Worm (Caenorhabditis elegans) whole organism, L4/young adult: ENCODE data around the gene dhs-7.

Experiments used
- W03F9.2 ChIP-seq: fragments of 150-350 bp; optimal IDR thresholded peaks from 2 replicates; lab custom pipeline; 2014; ENCODE audit warnings: missing biosample characterization, missing genetic modification characterization
- dao-5 ChIP-seq: sonication (generic microtip); optimal IDR thresholded peaks from 2 replicates; lab custom pipeline; 2016; ENCODE audit warnings: missing genotype, missing genetic modification characterization, moderate library complexity, missing compliant biosample characterization
- him-1 ChIP-seq: sonication (generic microtip); optimal IDR thresholded peaks from 2 replicates; lab custom pipeline; 2016; ENCODE audit warnings: missing genotype, missing genetic modification reagents, missing genetic modification characterization, missing compliant biosample characterization

Gene dhs-7

ce11 chrII:7208184-7208583 lies at the start of gene dhs-7:
dhs-7 (minus strand) TSS chrII:7208460.
- TF ChIP-seq dao-5 (tag; lab: Kevin White, UChicago): no peak
- TF ChIP-seq him-1 (tag; lab: Kevin White, UChicago): no peak
- TF ChIP-seq W03F9.2 (tag; lab: Kevin White, UChicago): no peak

ce11 chrII:7255614-7256162 lies 47.4 kb upstream of the dhs-7 start, which contains the start of gene F32A5.8:
F32A5.8 (plus strand) TSS chrII:7256112.
- TF ChIP-seq him-1 (tag; lab: Kevin White, UChicago) (no peak), W03F9.2 (tag; lab: Kevin White, UChicago) (no peak), dao-5 (tag; lab: Kevin White, UChicago) (no peak)

- TF ChIP-seq him-1 (tag; lab: Kevin White, UChicago): no peak
Observed at ce11 chrII:7253073-7253472, 44.8 kb upstream of the dhs-7 start, which contains the start of gene lsm-4. lsm-4 (minus strand) TSS chrII:7253163.

ce11 chrII:7251978-7252377 lies 43.7 kb upstream of the dhs-7 start, which contains the start of the genes prx-13 and ada-2:
prx-13 (minus strand) TSS chrII:7252015.
ada-2 (plus strand) TSS chrII:7252259.
- no peak for TF ChIP-seq him-1 (tag; lab: Kevin White, UChicago)
- TF ChIP-seq dao-5 (tag; lab: Kevin White, UChicago): no peak
- TF ChIP-seq W03F9.2 (tag; lab: Kevin White, UChicago): no peak

- no peak for TF ChIP-seq him-1 (tag; lab: Kevin White, UChicago)
- no peak for TF ChIP-seq W03F9.2 (tag; lab: Kevin White, UChicago)
- TF ChIP-seq dao-5 (tag; lab: Kevin White, UChicago): no peak
Observed at ce11 chrII:7245576-7245975, 37.3 kb upstream of the dhs-7 start, which contains the start of gene skpo-3. skpo-3 (plus strand) TSS chrII:7245876.

ce11 chrII:7242754-7243153 lies 34.5 kb upstream of the dhs-7 start:
- TF ChIP-seq W03F9.2 (tag; lab: Kevin White, UChicago): no peak
- TF ChIP-seq him-1 (tag; lab: Kevin White, UChicago): no peak
- no peak for TF ChIP-seq dao-5 (tag; lab: Kevin White, UChicago)

ce11 chrII:7239705-7240104 lies 31.4 kb upstream of the dhs-7 start:
- TF ChIP-seq him-1 (tag; lab: Kevin White, UChicago) (no peak), W03F9.2 (tag; lab: Kevin White, UChicago) (no peak), dao-5 (tag; lab: Kevin White, UChicago) (no peak)

- TF ChIP-seq dao-5 (tag; lab: Kevin White, UChicago) (no peak), W03F9.2 (tag; lab: Kevin White, UChicago) (no peak), him-1 (tag; lab: Kevin White, UChicago) (no peak)
Observed at ce11 chrII:7238791-7239190, 30.5 kb upstream of the dhs-7 start.

- no peak for TF ChIP-seq dao-5 (tag; lab: Kevin White, UChicago)
- no peak for TF ChIP-seq him-1 (tag; lab: Kevin White, UChicago)
Observed at ce11 chrII:7238248-7238647, 30.0 kb upstream of the dhs-7 start, which contains the start of gene aqp-1. aqp-1 (minus strand) TSS chrII:7238349.

ce11 chrII:7236937-7237336 lies 28.7 kb upstream of the dhs-7 start:
- TF ChIP-seq him-1 (tag; lab: Kevin White, UChicago): no peak
- no peak for TF ChIP-seq W03F9.2 (tag; lab: Kevin White, UChicago)
- TF ChIP-seq dao-5 (tag; lab: Kevin White, UChicago): no peak

- TF ChIP-seq dao-5 (tag; lab: Kevin White, UChicago) (no peak), W03F9.2 (tag; lab: Kevin White, UChicago) (no peak), him-1 (tag; lab: Kevin White, UChicago) (no peak)
Observed at ce11 chrII:7233274-7233673, 25.0 kb upstream of the dhs-7 start.

ce11 chrII:7232517-7232916 lies 24.3 kb upstream of the dhs-7 start, which contains the start of gene ctsa-3.1:
ctsa-3.1 (plus strand) TSS chrII:7232853.
- TF ChIP-seq W03F9.2 (tag; lab: Kevin White, UChicago): no peak
- no peak for TF ChIP-seq dao-5 (tag; lab: Kevin White, UChicago)
- no peak for TF ChIP-seq him-1 (tag; lab: Kevin White, UChicago)

ce11 chrII:7231951-7232350 lies 23.7 kb upstream of the dhs-7 start:
- TF ChIP-seq dao-5 (tag; lab: Kevin White, UChicago) (no peak), him-1 (tag; lab: Kevin White, UChicago) (no peak), W03F9.2 (tag; lab: Kevin White, UChicago) (no peak)

- TF ChIP-seq dao-5 (tag; lab: Kevin White, UChicago) (no peak), W03F9.2 (tag; lab: Kevin White, UChicago) (no peak), him-1 (tag; lab: Kevin White, UChicago) (no peak)
Observed at ce11 chrII:7230684-7231083, 22.4 kb upstream of the dhs-7 start.
